Fruit fly (Drosophila melanogaster) whole organism, wandering third instar larva: ENCODE data around the gene CG43813.
A peak's percentile ranks its signal among the peaks of the same experiment; 100 is the strongest.

Experiments used
- Abd-B ChIP-seq: fragments of >200 bp; optimal IDR thresholded peaks from 2 replicates; lab custom pipeline; 2017; ENCODE audit warnings: missing biosample characterization, missing genetic modification characterization
- CG32264 ChIP-seq: fragments of 200-800 bp; sonication (Bioruptor generic); optimal IDR thresholded peaks from 2 replicates; lab custom pipeline; 2016; ENCODE audit warnings: missing biosample characterization, missing genetic modification characterization
- CG9705 ChIP-seq: fragments of 200-800 bp; sonication (Bioruptor generic); optimal IDR thresholded peaks from 2 replicates; lab custom pipeline; 2018; ENCODE audit warnings: missing biosample characterization, mild to moderate bottlenecking, missing genetic modification characterization
- CrebA ChIP-seq: fragments of 200-800 bp; sonication (Bioruptor generic); optimal IDR thresholded peaks from 2 replicates; lab custom pipeline; 2016; ENCODE audit warnings: missing biosample characterization, mild to moderate bottlenecking, missing genetic modification characterization, borderline replicate concordance
- Dfd ChIP-seq: fragments of >200 bp; optimal IDR thresholded peaks from 2 replicates; lab custom pipeline; 2017; ENCODE audit warnings: missing biosample characterization, missing genetic modification characterization
- Dif ChIP-seq: fragments of 200-275, 200-300 bp; sonication (Bioruptor generic); optimal IDR thresholded peaks from 2 replicates; lab custom pipeline; 2018; ENCODE audit warnings: missing biosample characterization, missing genetic modification characterization; ENCODE audit not compliant: partially characterized antibody
- GATAd ChIP-seq: sonication (Bioruptor generic); optimal IDR thresholded peaks from 2 replicates; lab custom pipeline; 2016; ENCODE audit warnings: missing biosample characterization, missing genetic modification characterization
- HLH106 ChIP-seq: fragments of 200-800 bp; optimal IDR thresholded peaks from 3 replicates; lab custom pipeline; 2019; ENCODE audit warnings: missing biosample characterization, mild to moderate bottlenecking, missing genetic modification characterization, moderate library complexity
- Hnf4 ChIP-seq: fragments of 200-800 bp; sonication (Bioruptor generic); optimal IDR thresholded peaks from 2 replicates; lab custom pipeline; 2016; ENCODE audit warnings: missing biosample characterization, mild to moderate bottlenecking, missing genetic modification characterization
- Hr78 ChIP-seq: fragments of >200 bp; optimal IDR thresholded peaks from 2 replicates; lab custom pipeline; 2017; ENCODE audit warnings: missing biosample characterization, missing genetic modification characterization
- Hr83 ChIP-seq: fragments of 200-300 bp; sonication (Bioruptor generic); optimal IDR thresholded peaks from 2 replicates; lab custom pipeline; 2016; ENCODE audit warnings: missing biosample characterization, mild to moderate bottlenecking, missing genetic modification characterization, moderate library complexity; ENCODE audit not compliant: poor library complexity, severe bottlenecking
- Jra ChIP-seq: sonication (Bioruptor generic); optimal IDR thresholded peaks from 2 replicates; lab custom pipeline; 2016; ENCODE audit warnings: missing biosample characterization, missing genetic modification characterization
- Mio ChIP-seq: sonication (Bioruptor generic); optimal IDR thresholded peaks from 2 replicates; lab custom pipeline; 2016; ENCODE audit warnings: missing biosample characterization, missing genetic modification characterization
- Myc ChIP-seq: fragments of >200 bp; optimal IDR thresholded peaks from 2 replicates; lab custom pipeline; 2017
- N ChIP-seq: fragments of >200 bp; optimal IDR thresholded peaks from 2 replicates; lab custom pipeline; 2018; ENCODE audit warnings: missing biosample characterization, missing external identifiers, missing genetic modification characterization
- OdsH ChIP-seq: fragments of 200-800 bp; sonication (Bioruptor generic); optimal IDR thresholded peaks from 2 replicates; lab custom pipeline; 2016; ENCODE audit warnings: missing biosample characterization, mild to moderate bottlenecking, missing genetic modification characterization
- Rel ChIP-seq, 2 experiments: fragments of 200-800 bp; sonication (Bioruptor generic) in 1 of 2; optimal IDR thresholded peaks; 2 replicates in 1 of 2; 3 replicates in 1 of 2; lab custom pipeline; 2016 to 2019; ENCODE audit warnings: mild to moderate bottlenecking in 2 of 2, missing biosample characterization in 2 of 2, missing genetic modification characterization in 2 of 2, moderate library complexity in 1 of 2
- Sp1 ChIP-seq: fragments of 200-800 bp; sonication (Bioruptor generic); optimal IDR thresholded peaks from 3 replicates; lab custom pipeline; 2019; ENCODE audit warnings: missing biosample characterization, mild to moderate bottlenecking, missing genetic modification characterization, moderate library complexity
- Vsx2 ChIP-seq: fragments of 200-300, 225-300 bp; sonication (Bioruptor generic); optimal IDR thresholded peaks from 2 replicates; lab custom pipeline; 2018; ENCODE audit warnings: missing biosample characterization, missing genetic modification characterization; ENCODE audit not compliant: partially characterized antibody
- br ChIP-seq: fragments of 200-800 bp; sonication (Bioruptor generic); optimal IDR thresholded peaks from 2 replicates; lab custom pipeline; 2016; ENCODE audit warnings: missing biosample characterization, missing genetic modification characterization
- brk ChIP-seq: fragments of 200-800 bp; sonication (Bioruptor generic); optimal IDR thresholded peaks from 2 replicates; lab custom pipeline; 2016; ENCODE audit warnings: missing biosample characterization, mild to moderate bottlenecking, missing genetic modification characterization
- dl ChIP-seq, 2 experiments: fragments of 175-275, 200-275 bp in 1 of 2; fragments of 200-275 bp in 1 of 2; sonication (Bioruptor generic); optimal IDR thresholded peaks; lab custom pipeline; 2018; ENCODE audit warnings: mild to moderate bottlenecking in 2 of 2, missing biosample characterization in 2 of 2, missing genetic modification characterization in 2 of 2, moderate library complexity in 2 of 2; ENCODE audit not compliant: partially characterized antibody in 2 of 2, insufficient read depth in 1 of 2
- dmrt93B ChIP-seq: fragments of 200-800 bp; sonication (Bioruptor generic); optimal IDR thresholded peaks from 2 replicates; lab custom pipeline; 2018; ENCODE audit warnings: missing biosample characterization, mild to moderate bottlenecking, missing genetic modification characterization
- dsf ChIP-seq: sonication (Bioruptor generic); optimal IDR thresholded peaks from 2 replicates; lab custom pipeline; 2016; ENCODE audit warnings: missing biosample characterization, missing genetic modification characterization, borderline replicate concordance
- ey ChIP-seq: fragments of 200-800 bp; sonication (Bioruptor generic); optimal IDR thresholded peaks from 2 replicates; lab custom pipeline; 2016; ENCODE audit warnings: missing biosample characterization, missing genetic modification characterization
- foxo ChIP-seq, 2 experiments: fragments of 200-800 bp; sonication (Bioruptor generic); optimal IDR thresholded peaks; 2 replicates in 1 of 2; 3 replicates in 1 of 2; lab custom pipeline; 2016 to 2017; ENCODE audit warnings: missing biosample characterization in 2 of 2, missing genetic modification characterization in 2 of 2
- fru ChIP-seq: fragments of 200-800 bp; sonication (Bioruptor generic); optimal IDR thresholded peaks from 3 replicates; lab custom pipeline; 2016; ENCODE audit warnings: missing biosample characterization, mild to moderate bottlenecking, missing genetic modification characterization
- h ChIP-seq: fragments of 200-800 bp; sonication (Bioruptor generic); optimal IDR thresholded peaks from 3 replicates; lab custom pipeline; 2016; ENCODE audit warnings: missing biosample characterization, mild to moderate bottlenecking, missing genetic modification characterization
- jim ChIP-seq: fragments of 175-275, 200-325 bp; sonication (Bioruptor generic); optimal IDR thresholded peaks from 2 replicates; lab custom pipeline; 2016; ENCODE audit warnings: missing biosample characterization, mild to moderate bottlenecking, missing genetic modification characterization
- lola ChIP-seq: fragments of >200 bp; optimal IDR thresholded peaks from 2 replicates; lab custom pipeline; 2017; ENCODE audit warnings: missing biosample characterization, missing genetic modification characterization
- pan ChIP-seq: fragments of >200 bp; optimal IDR thresholded peaks from 2 replicates; lab custom pipeline; 2017
- psq ChIP-seq: fragments of 200-800 bp; sonication (Bioruptor generic); optimal IDR thresholded peaks from 3 replicates; lab custom pipeline; 2017; ENCODE audit warnings: missing biosample characterization, mild to moderate bottlenecking, missing genetic modification characterization, moderate library complexity
- rgr ChIP-seq: fragments of 200-800 bp; sonication (Bioruptor generic); optimal IDR thresholded peaks from 3 replicates; lab custom pipeline; 2016; ENCODE audit warnings: missing biosample characterization, mild to moderate bottlenecking, missing genetic modification characterization
- sage ChIP-seq: fragments of 200-800 bp; sonication (Bioruptor generic); optimal IDR thresholded peaks from 2 replicates; lab custom pipeline; 2016; ENCODE audit warnings: missing biosample characterization, mild to moderate bottlenecking, missing genetic modification characterization
- sv ChIP-seq: fragments of 200-800 bp; sonication (Bioruptor generic); optimal IDR thresholded peaks from 3 replicates; lab custom pipeline; 2016; ENCODE audit warnings: missing biosample characterization, missing genetic modification characterization
- tai ChIP-seq: sonication (Bioruptor generic); optimal IDR thresholded peaks from 2 replicates; lab custom pipeline; 2016; ENCODE audit warnings: missing biosample characterization, missing genetic modification characterization
- usp ChIP-seq: fragments of >200 bp; optimal IDR thresholded peaks from 2 replicates; lab custom pipeline; 2017; ENCODE audit warnings: missing biosample characterization, missing genetic modification characterization
- woc ChIP-seq: sonication (Bioruptor generic); optimal IDR thresholded peaks from 2 replicates; lab custom pipeline; 2016; ENCODE audit warnings: missing biosample characterization, mild to moderate bottlenecking, missing genetic modification characterization

The CG43813 gene

DNA sequence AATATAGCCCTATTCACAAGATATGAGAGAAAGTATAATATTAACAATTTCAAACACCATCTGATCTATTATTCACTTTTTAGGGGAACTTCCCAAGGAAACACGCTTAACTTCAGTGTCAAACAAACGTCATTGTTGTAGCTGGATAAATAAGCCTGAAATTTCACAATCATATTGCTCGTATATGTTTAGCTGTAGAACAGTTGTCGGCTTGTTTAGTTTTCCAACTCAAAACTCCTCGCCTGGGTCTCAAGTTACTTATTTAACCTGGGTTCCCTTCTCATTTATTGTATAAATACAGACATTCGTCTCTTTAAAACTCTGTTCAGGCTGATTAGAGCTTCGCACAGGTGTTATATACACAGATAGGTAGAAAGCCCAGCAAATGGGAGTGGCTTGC lies 28.4 kb upstream of the CG43813 start:
- TF ChIP-seq woc (GFP tag; lab: Kevin White, UChicago), result no peak
- TF ChIP-seq foxo (GFP tag; optimal IDR thresholded peaks at IDR 0.05; lab: Kevin White, UChicago), result peak in 1 of 2 experiments; percentile 19
- TF ChIP-seq N (GFP tag; lab: Kevin White, UChicago), result no peak
- TF ChIP-seq Dif (GFP tag; lab: Kevin White, UChicago), result no peak
- no peak for TF ChIP-seq Hr78 (GFP tag; lab: Kevin White, UChicago)
- no peak for TF ChIP-seq Abd-B
- TF ChIP-seq Rel (GFP tag; optimal IDR thresholded peaks at IDR 0.05; lab: Kevin White, UChicago), result no peak
- TF ChIP-seq Rel (tag; optimal IDR thresholded peaks at IDR 0.05; lab: Kevin White, UChicago), result no peak
- no peak for TF ChIP-seq HLH106 (tag; lab: Kevin White, UChicago)
- TF ChIP-seq Dfd (GFP tag; lab: Kevin White, UChicago), result no peak
- no peak for TF ChIP-seq br
- peak; percentile 56 for TF ChIP-seq OdsH (GFP tag; lab: Kevin White, UChicago)
- TF ChIP-seq ey, result no peak
- peak; percentile 34 for TF ChIP-seq brk (GFP tag; lab: Kevin White, UChicago)
- TF ChIP-seq Hr83 (GFP tag; lab: Kevin White, UChicago), result peak; percentile 93
- no peak for TF ChIP-seq Jra (GFP tag; lab: Kevin White, UChicago)
- no peak for TF ChIP-seq dsf (GFP tag; lab: Kevin White, UChicago)
- TF ChIP-seq Hnf4 (GFP tag; lab: Kevin White, UChicago), result peak; percentile 36
- no peak for TF ChIP-seq sage (GFP tag; lab: Kevin White, UChicago)
- TF ChIP-seq dmrt93B, result no peak
- TF ChIP-seq jim (GFP tag; lab: Kevin White, UChicago), result peak; percentile 40
- TF ChIP-seq fru (GFP tag; lab: Kevin White, UChicago), result peak; percentile 40
- TF ChIP-seq rgr (GFP tag; lab: Kevin White, UChicago), result peak; percentile 57
- TF ChIP-seq lola (GFP tag; lab: Kevin White, UChicago), result no peak
- peak; percentile 56 for TF ChIP-seq h

- TF ChIP-seq Myc (no peak), sage (GFP tag; lab: Kevin White, UChicago) (no peak), Hnf4 (GFP tag; lab: Kevin White, UChicago) (no peak), Rel (GFP tag; optimal IDR thresholded peaks at IDR 0.05; lab: Kevin White, UChicago) (no peak), Rel (tag; optimal IDR thresholded peaks at IDR 0.05; lab: Kevin White, UChicago) (no peak), dl (GFP tag; optimal IDR thresholded peaks at IDR 0.05; lab: Kevin White, UChicago; ENCODE audit: insufficient read depth in 1 of 2, partially characterized antibody in 2 of 2) (no peak), tai (no peak), Sp1 (GFP tag; lab: Kevin White, UChicago) (no peak), N (GFP tag; lab: Kevin White, UChicago) (no peak), sv (GFP tag; lab: Kevin White, UChicago) (no peak), CG32264 (no peak), Hr83 (GFP tag; lab: Kevin White, UChicago) (no peak), CrebA (no peak), foxo (GFP tag; optimal IDR thresholded peaks at IDR 0.05; lab: Kevin White, UChicago) (no peak), h (no peak), Dfd (GFP tag; lab: Kevin White, UChicago) (no peak), br (no peak), rgr (GFP tag; lab: Kevin White, UChicago) (no peak)
Measured at dm6 chr2L:12371740-12372139, 27.7 kb upstream of the CG43813 start.

- no peak for TF ChIP-seq Hr78 (GFP tag; lab: Kevin White, UChicago)
- no peak for TF ChIP-seq pan (lab: Kevin White, UChicago)
- TF ChIP-seq sv (GFP tag; lab: Kevin White, UChicago), result no peak
- no peak for TF ChIP-seq usp
- no peak for TF ChIP-seq dl (GFP tag; optimal IDR thresholded peaks at IDR 0.05; lab: Kevin White, UChicago; ENCODE audit: insufficient read depth in 1 of 2, partially characterized antibody in 2 of 2)
- TF ChIP-seq rgr (GFP tag; lab: Kevin White, UChicago), result peak; percentile 52
- no peak for TF ChIP-seq ey
- TF ChIP-seq Rel (GFP tag; optimal IDR thresholded peaks at IDR 0.05; lab: Kevin White, UChicago), result no peak
- TF ChIP-seq Rel (tag; optimal IDR thresholded peaks at IDR 0.05; lab: Kevin White, UChicago), result no peak
- TF ChIP-seq Abd-B, result no peak
- TF ChIP-seq CrebA, result no peak
- no peak for TF ChIP-seq lola (GFP tag; lab: Kevin White, UChicago)
- peak; percentile 20 for TF ChIP-seq Hnf4 (GFP tag; lab: Kevin White, UChicago)
- TF ChIP-seq fru (GFP tag; lab: Kevin White, UChicago), result no peak
- TF ChIP-seq Mio (GFP tag; lab: Kevin White, UChicago), result no peak
- peak; percentile 63 for TF ChIP-seq tai
- no peak for TF ChIP-seq psq
- TF ChIP-seq sage (GFP tag; lab: Kevin White, UChicago), result no peak
- TF ChIP-seq Dfd (GFP tag; lab: Kevin White, UChicago), result no peak
- no peak for TF ChIP-seq dsf (GFP tag; lab: Kevin White, UChicago)
- TF ChIP-seq woc (GFP tag; lab: Kevin White, UChicago), result no peak
- peak; percentile 60 for TF ChIP-seq jim (GFP tag; lab: Kevin White, UChicago)
- TF ChIP-seq GATAd (GFP tag; lab: Kevin White, UChicago), result peak; percentile 26
- TF ChIP-seq br, result peak; percentile 13
- no peak for TF ChIP-seq dmrt93B
- no peak for TF ChIP-seq HLH106 (tag; lab: Kevin White, UChicago)
- no peak for TF ChIP-seq Dif (GFP tag; lab: Kevin White, UChicago)
- peak; percentile 51 for TF ChIP-seq Jra (GFP tag; lab: Kevin White, UChicago)
- peak; percentile 38 for TF ChIP-seq brk (GFP tag; lab: Kevin White, UChicago)
- TF ChIP-seq Myc, result no peak
- TF ChIP-seq h, result peak; percentile 57
- peak; percentile 97 for TF ChIP-seq Hr83 (GFP tag; lab: Kevin White, UChicago)
- TF ChIP-seq CG9705, result no peak
- TF ChIP-seq Sp1 (GFP tag; lab: Kevin White, UChicago), result no peak
- no peak for TF ChIP-seq CG32264
- peak; percentile 51 for TF ChIP-seq OdsH (GFP tag; lab: Kevin White, UChicago)
- no peak for TF ChIP-seq Vsx2 (GFP tag; lab: Kevin White, UChicago)
- no peak for TF ChIP-seq N (GFP tag; lab: Kevin White, UChicago)
- peak in 1 of 2 experiments; percentile 24 for TF ChIP-seq foxo (GFP tag; optimal IDR thresholded peaks at IDR 0.05; lab: Kevin White, UChicago)
Measured at dm6 chr2L:12369612-12370011, 25.5 kb upstream of the CG43813 start.
